Fruit fly (Drosophila melanogaster): ENCODE data around the gene cib.

cib gene

DNA sequence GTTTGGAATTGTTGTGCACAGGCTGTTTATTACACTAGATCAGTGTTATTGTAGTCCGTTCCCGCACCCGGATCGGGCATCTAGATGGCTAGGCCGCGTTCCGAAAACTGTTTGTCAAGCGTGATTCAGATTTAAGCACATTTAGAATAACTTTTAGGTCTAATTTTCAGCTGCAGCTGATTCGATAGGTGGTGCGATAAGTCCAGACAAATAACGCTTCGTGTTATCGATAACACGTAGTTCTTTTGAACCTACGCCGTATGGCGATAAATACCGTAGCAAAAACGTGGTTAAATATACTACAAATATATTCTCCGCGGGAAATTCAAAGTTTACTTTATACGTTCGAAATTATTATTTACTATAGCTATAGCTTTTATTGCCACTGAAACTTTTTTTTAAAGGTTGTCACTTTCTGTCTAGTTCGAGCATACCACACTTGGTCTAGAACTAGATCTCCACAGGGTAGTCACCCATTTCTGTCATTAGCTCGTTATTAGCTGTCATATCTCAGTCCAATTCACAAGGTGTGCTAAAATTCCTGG is 5.0 kb upstream of the cib start, which contains the start of the genes Cmtr1 and CG15375 (continued):
- TF ChIP-seq CG7271 (tag; optimal IDR thresholded peaks at IDR 0.05) (no peak), kni (GFP tag; optimal IDR thresholded peaks at IDR 0.05) (no peak), CG18764 (GFP tag; optimal IDR thresholded peaks at IDR 0.05) (no peak), Dref (GFP tag; IDR thresholded peaks at IDR 0.05) (peak; percentile 87), CG6689 (GFP tag; IDR thresholded peaks at IDR 0.05) (no peak), wdn (GFP tag; IDR thresholded peaks at IDR 0.05) (no peak), CG3726 (GFP tag; IDR thresholded peaks at IDR 0.05) (no peak), mirr (GFP tag; optimal IDR thresholded peaks at IDR 0.05) (no peak), CG9932 (GFP tag; IDR thresholded peaks at IDR 0.05) (no peak), sna (GFP tag; IDR thresholded peaks at IDR 0.05; ENCODE audit: partially characterized antibody) (peak; percentile 84), nerfin-2 (GFP tag; IDR thresholded peaks at IDR 0.05; ENCODE audit: partially characterized antibody) (peak; percentile 68), CG11696 (GFP tag; IDR thresholded peaks at IDR 0.05) (no peak), Sox102F (GFP tag; optimal IDR thresholded peaks at IDR 0.05) (no peak), nom (GFP tag; optimal IDR thresholded peaks at IDR 0.05) (no peak), Pdp1 (GFP tag; optimal IDR thresholded peaks at IDR 0.05) (no peak), MESR4 (GFP tag; optimal IDR thresholded peaks at IDR 0.05) (peak; percentile 69), sug (tag; optimal IDR thresholded peaks at IDR 0.05) (no peak), CG30020 (tag; optimal IDR thresholded peaks at IDR 0.05) (no peak), Poxn (GFP tag; IDR thresholded peaks at IDR 0.05) (no peak), CG6175 (GFP tag; IDR thresholded peaks at IDR 0.05) (no peak), Hr51 (GFP tag; optimal IDR thresholded peaks at IDR 0.05) (no peak), CG11723 (GFP tag; optimal IDR thresholded peaks at IDR 0.05) (no peak), CG10267 (tag; optimal IDR thresholded peaks at IDR 0.05) (peak; percentile 37), CG32767 (GFP tag; IDR thresholded peaks at IDR 0.05) (no peak), Six4 (GFP tag; optimal IDR thresholded peaks at IDR 0.05) (no peak), psq (GFP tag; optimal IDR thresholded peaks at IDR 0.05) (no peak), gcm2 (GFP tag; optimal IDR thresholded peaks at IDR 0.05) (no peak), CG30431 (GFP tag; optimal IDR thresholded peaks at IDR 0.05) (no peak), Ets65A (GFP tag) (no peak), CG14050 (GFP tag; IDR thresholded peaks at IDR 0.05) (no peak), sima (GFP tag; optimal IDR thresholded peaks at IDR 0.05) (no peak), HHEX (GFP tag; optimal IDR thresholded peaks at IDR 0.05) (no peak), org-1 (GFP tag; optimal IDR thresholded peaks at IDR 0.05) (no peak), zfh2 (GFP tag; optimal IDR thresholded peaks at IDR 0.05) (no peak), CG3407 (GFP tag; optimal IDR thresholded peaks at IDR 0.05) (no peak), tna (GFP tag; IDR thresholded peaks at IDR 0.05; ENCODE audit: partially characterized antibody) (peak; percentile 75), Hmx (GFP tag; optimal IDR thresholded peaks at IDR 0.05) (no peak), CG2202 (tag; optimal IDR thresholded peaks at IDR 0.05) (no peak), CG9215 (GFP tag; IDR thresholded peaks at IDR 0.05) (no peak), CG12391 (tag; optimal IDR thresholded peaks at IDR 0.05) (no peak), Optix (GFP tag; IDR thresholded peaks at IDR 0.05) (no peak), repo (GFP tag; optimal IDR thresholded peaks at IDR 0.05) (no peak), Chrac-16 (GFP tag; optimal IDR thresholded peaks at IDR 0.05) (no peak), Ptx1 (GFP tag; IDR thresholded peaks at IDR 0.05) (no peak), sob (GFP tag; IDR thresholded peaks at IDR 0.05) (no peak), Myb (GFP tag; optimal IDR thresholded peaks at IDR 0.05) (peak; percentile 12), CG34376 (GFP tag; optimal IDR thresholded peaks at IDR 0.05) (no peak), CG17802 (tag; optimal IDR thresholded peaks at IDR 0.05) (no peak), Ets97D (GFP tag; optimal IDR thresholded peaks at IDR 0.05) (no peak), eyg (GFP tag; optimal IDR thresholded peaks at IDR 0.05) (no peak), CG1602 (GFP tag; optimal IDR thresholded peaks at IDR 0.05) (no peak), Hsf (GFP tag; optimal IDR thresholded peaks at IDR 0.05) (no peak)
